Fruit fly (Drosophila melanogaster): ENCODE results near the gene CG34136.
A peak's percentile ranks its signal among the peaks of the same experiment; 100 is the strongest.

CG34136 gene

DNA sequence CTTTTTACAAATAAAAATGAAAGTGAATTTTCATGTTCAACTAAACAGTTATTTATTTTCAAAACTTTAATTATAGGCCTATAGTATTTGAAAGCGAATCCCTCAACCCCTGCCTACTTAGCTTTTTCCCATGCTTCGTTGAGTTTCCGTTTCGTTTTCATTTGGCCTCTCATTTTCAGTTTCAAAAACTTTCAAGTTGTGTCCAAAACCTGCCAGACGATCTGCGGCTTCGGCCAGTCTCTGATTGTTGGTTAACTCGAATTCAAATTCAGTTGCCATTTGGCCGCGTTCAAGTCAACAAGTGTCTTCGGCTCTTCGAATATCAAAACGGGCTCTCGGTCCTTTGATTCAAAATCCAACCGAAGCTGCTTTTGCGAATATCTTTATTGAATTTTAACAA, 5.8 kb upstream of the CG34136 start, which contains the start of gene CG14397:
Gene CG14397, plus strand, starts transcription at position 270 of the 400 bp plus-strand sequence.
- TF ChIP-seq fd96Ca (GFP tag; IDR thresholded peaks at IDR 0.05): no peak
- no peak for TF ChIP-seq CG14655 (GFP tag; optimal IDR thresholded peaks at IDR 0.05)
- no peak for TF ChIP-seq CG9948 (tag; optimal IDR thresholded peaks at IDR 0.05)
- no peak for TF ChIP-seq EcR (GFP tag; optimal IDR thresholded peaks at IDR 0.05)
- TF ChIP-seq Snoo (tag; optimal IDR thresholded peaks at IDR 0.05): no peak
- TF ChIP-seq Ets98B (GFP tag; IDR thresholded peaks at IDR 0.05): no peak
- TF ChIP-seq rn (GFP tag; IDR thresholded peaks at IDR 0.05): no peak
- TF ChIP-seq CG15710 (tag; optimal IDR thresholded peaks at IDR 0.05): no peak
- TF ChIP-seq CG13204 (GFP tag; optimal IDR thresholded peaks at IDR 0.05): no peak
- TF ChIP-seq CG34367 (tag; optimal IDR thresholded peaks at IDR 0.05): no peak

DNA sequence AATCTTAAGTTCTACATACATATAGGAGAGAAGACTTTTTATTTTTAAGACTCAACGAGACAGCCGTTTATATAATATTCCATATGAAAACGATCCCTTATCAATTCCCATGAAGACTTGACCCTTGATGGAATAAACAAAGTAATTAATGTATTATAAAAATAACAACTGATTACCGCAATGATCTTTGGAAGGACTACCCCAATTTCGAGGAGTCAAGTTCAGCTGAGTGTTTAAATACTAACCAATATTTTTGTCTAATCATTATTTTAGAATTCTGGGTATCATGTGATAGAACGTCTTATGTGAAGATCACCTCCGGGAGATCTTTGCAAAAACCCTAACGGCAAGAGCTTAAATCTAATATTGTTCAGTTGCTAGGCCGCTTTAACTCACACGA, 1.1 kb downstream of the CG34136 start:
- TF ChIP-seq CG14655 (GFP tag; optimal IDR thresholded peaks at IDR 0.05) (no peak), Pif1A (GFP tag; optimal IDR thresholded peaks at IDR 0.05) (no peak), Pif1B (GFP tag; optimal IDR thresholded peaks at IDR 0.05) (no peak), CG34367 (tag; optimal IDR thresholded peaks at IDR 0.05) (no peak), CG10348 (GFP tag; IDR thresholded peaks at IDR 0.05) (no peak), D1 (tag; optimal IDR thresholded peaks at IDR 0.05) (no peak)

DNA sequence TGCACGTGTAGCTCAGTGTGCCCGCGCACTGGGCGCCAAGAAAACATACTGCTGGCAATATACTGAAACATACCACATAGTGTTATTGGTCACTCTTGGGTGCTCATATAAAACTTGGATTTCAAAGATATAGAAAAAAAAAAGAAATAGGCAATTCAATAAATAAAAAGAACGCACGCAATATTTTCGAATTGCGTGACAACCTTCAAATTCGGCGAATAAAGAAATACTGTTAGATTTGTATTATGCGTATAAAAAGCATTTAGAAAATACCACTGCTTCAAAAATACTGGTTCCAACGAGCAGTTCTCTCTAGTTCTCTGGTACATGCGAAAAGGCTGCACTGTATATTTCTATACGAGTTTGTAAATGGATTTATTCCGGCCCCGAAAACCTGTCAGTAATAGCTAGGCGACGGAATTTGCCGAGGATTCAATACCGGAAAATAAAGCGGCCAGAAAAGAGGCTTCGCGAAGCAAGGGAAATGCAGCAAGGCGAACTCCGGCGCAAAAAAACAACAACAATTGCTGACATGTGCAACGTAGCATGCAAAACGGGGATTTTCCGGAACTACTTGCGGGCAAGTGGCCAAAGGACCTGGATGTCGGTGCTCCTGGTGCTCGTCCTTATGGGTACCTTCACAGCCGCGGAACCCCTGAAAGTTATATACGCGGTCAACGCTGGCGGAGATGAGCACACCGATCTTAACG, 5.8 kb downstream of the CG34136 start, which contains the start of gene CG9257:
Gene CG9257, plus strand, starts transcription at position 345 of the 710 bp plus-strand sequence.
- no peak for TF ChIP-seq Snoo (tag; optimal IDR thresholded peaks at IDR 0.05)
- no peak for TF ChIP-seq Pif1B (GFP tag; optimal IDR thresholded peaks at IDR 0.05)
- peak; percentile 3 for TF ChIP-seq CG15710 (tag; optimal IDR thresholded peaks at IDR 0.05)

DNA sequence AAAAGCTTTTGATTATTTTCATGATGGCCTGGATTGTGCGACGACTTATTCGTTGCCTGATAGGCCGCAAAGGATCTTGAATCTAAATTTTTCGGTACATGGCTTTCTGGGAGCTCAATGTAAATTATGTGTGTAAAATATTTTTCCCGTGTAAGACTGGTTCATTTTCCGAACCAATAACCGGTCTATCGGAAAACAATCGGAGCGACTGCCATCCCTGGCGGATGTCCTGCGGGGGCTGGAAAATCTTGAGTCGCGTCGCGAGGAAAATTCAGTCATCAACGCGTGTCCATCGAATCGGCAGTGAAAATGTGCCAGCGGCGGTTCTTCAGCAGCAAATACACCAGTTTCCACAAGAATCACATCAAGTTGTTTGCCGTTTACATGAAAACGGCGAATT, 7.6 kb downstream of the CG34136 start, which contains the start of the genes CG46307 and Nhe2:
Gene CG46307, plus strand, starts transcription at position 243 of the 400 bp plus-strand sequence.
Gene Nhe2, plus strand, starts transcription at position 243 of the 400 bp plus-strand sequence.
- TF ChIP-seq EcR (GFP tag; optimal IDR thresholded peaks at IDR 0.05): no peak
- no peak for TF ChIP-seq CG9948 (tag; optimal IDR thresholded peaks at IDR 0.05)
- no peak for TF ChIP-seq Pif1B (GFP tag; optimal IDR thresholded peaks at IDR 0.05)
- TF ChIP-seq CG8301 (tag; optimal IDR thresholded peaks at IDR 0.05): no peak
- no peak for TF ChIP-seq CG12605 (GFP tag; IDR thresholded peaks at IDR 0.05)
- TF ChIP-seq rn (GFP tag; IDR thresholded peaks at IDR 0.05): no peak
- TF ChIP-seq fd96Ca (GFP tag; IDR thresholded peaks at IDR 0.05): no peak
- TF ChIP-seq CG4496 (GFP tag; IDR thresholded peaks at IDR 0.05): peak; percentile 49; the same call in 1 of the 3 replicates

DNA sequence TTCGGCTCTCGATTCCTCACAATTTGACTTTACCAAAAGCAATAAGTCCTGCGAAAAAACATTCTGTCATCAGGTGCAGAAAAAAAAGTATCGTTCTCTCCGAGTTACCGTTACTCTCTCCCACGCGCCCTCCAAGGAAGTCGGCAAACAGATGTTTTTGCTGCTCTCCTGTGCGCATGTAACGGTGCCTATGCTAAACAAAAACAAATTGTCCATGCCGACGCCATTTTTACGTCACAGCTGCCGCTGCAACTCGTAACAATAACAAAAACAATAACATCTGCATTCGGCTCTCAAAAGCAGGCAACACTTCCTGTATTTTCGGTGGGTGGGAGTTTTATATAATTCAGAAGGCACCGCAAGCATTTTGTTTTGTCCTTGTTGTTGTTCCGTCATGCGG, 8.4 kb downstream of the CG34136 start:
- TF ChIP-seq CG10348 (GFP tag; IDR thresholded peaks at IDR 0.05) (no peak), CG9948 (tag; optimal IDR thresholded peaks at IDR 0.05) (no peak), Pif1B (GFP tag; optimal IDR thresholded peaks at IDR 0.05) (no peak), CG4496 (GFP tag; IDR thresholded peaks at IDR 0.05) (no peak), fd96Ca (GFP tag; IDR thresholded peaks at IDR 0.05) (no peak)

DNA sequence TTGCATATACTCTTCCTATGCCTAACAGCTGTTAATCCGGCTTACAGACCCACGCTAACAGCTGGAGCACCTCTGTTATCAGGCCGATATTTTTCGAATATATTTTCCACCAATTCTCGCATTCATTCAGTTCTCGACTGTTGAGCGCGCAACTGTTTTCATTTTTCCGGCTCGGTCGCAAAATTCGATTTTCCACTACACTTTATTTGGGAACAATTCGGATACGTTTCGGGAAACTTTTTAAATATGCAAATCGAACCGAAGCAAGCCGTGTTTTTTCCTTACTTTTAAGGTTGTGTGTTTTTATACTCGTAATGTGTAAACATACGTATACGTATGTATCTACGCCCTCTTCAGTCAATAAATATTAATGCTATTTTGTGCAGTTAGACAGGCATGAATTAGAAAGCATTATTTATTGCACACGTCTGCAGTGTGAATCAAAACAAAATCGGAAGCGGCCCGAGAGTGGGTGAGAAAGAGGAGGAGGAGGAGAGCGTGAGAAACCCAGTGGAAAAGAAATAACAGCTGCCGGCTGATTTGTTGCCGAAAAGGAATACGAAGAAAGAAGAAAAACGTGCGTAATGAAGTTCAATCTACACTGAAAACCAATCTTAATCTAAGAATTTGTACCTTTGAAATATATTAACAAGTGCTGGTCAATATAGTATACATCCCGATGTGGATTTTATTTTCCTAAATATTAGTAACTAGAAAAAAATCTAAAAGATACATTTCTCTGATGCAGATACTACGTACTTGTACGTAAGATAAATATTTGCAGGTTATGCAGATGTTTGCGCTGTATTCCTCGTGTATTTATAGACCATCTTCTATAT, 11.1 kb downstream of the CG34136 start:
- TF ChIP-seq CG32121 (GFP tag; IDR thresholded peaks at IDR 0.05): peak; percentile 13; the same call in 1 of the 2 replicates
- TF ChIP-seq CG14655 (GFP tag; optimal IDR thresholded peaks at IDR 0.05): peak; percentile 56
- no peak for TF ChIP-seq CG12605 (GFP tag; IDR thresholded peaks at IDR 0.05)
- TF ChIP-seq Ets98B (GFP tag; IDR thresholded peaks at IDR 0.05): no peak
- no peak for TF ChIP-seq rn (GFP tag; IDR thresholded peaks at IDR 0.05)
- TF ChIP-seq CG8159 (tag; optimal IDR thresholded peaks at IDR 0.05): peak; percentile 17
- TF ChIP-seq Pif1B (GFP tag; optimal IDR thresholded peaks at IDR 0.05): no peak
- TF ChIP-seq gl (tag; optimal IDR thresholded peaks at IDR 0.05): no peak
- peak; percentile 12 for TF ChIP-seq CG15710 (tag; optimal IDR thresholded peaks at IDR 0.05)
- no peak for TF ChIP-seq CG34367 (tag; optimal IDR thresholded peaks at IDR 0.05)
- TF ChIP-seq EcR (GFP tag; optimal IDR thresholded peaks at IDR 0.05): no peak
- TF ChIP-seq Snoo (tag; optimal IDR thresholded peaks at IDR 0.05): no peak
- TF ChIP-seq CG10348 (GFP tag; IDR thresholded peaks at IDR 0.05): no peak
- peak; percentile 27 for TF ChIP-seq CG17806 (tag; optimal IDR thresholded peaks at IDR 0.05)
- peak; percentile 46 for TF ChIP-seq CG9948 (tag; optimal IDR thresholded peaks at IDR 0.05)
- no peak for TF ChIP-seq CG4496 (GFP tag; IDR thresholded peaks at IDR 0.05)
- TF ChIP-seq Pif1A (GFP tag; optimal IDR thresholded peaks at IDR 0.05): peak; percentile 32
- no peak for TF ChIP-seq fd96Ca (GFP tag; IDR thresholded peaks at IDR 0.05)
- no peak for TF ChIP-seq D1 (tag; optimal IDR thresholded peaks at IDR 0.05)
- TF ChIP-seq CG13204 (GFP tag; optimal IDR thresholded peaks at IDR 0.05): no peak
- TF ChIP-seq CG8301 (tag; optimal IDR thresholded peaks at IDR 0.05): peak; percentile 64

Data from whole organism, pupa.